Worm (Caenorhabditis elegans) whole organism, L3 larva: Measurements from ENCODE around the gene aco-2.

Source experiments
- R02D3.7 ChIP-seq: fragments of 150-350 bp; optimal IDR thresholded peaks from 2 replicates; lab custom pipeline; 2014; ENCODE audit warnings: missing biosample characterization, missing genetic modification characterization
- aly-2 ChIP-seq: fragments of 150-350 bp; optimal IDR thresholded peaks from 2 replicates; lab custom pipeline; 2014; ENCODE audit warnings: missing biosample characterization, missing genetic modification characterization
- ama-1 ChIP-seq: fragments of 150-350 bp; optimal IDR thresholded peaks from 2 replicates; lab custom pipeline; 2018
- ceh-16 ChIP-seq: sonication (generic microtip); optimal IDR thresholded peaks from 2 replicates; lab custom pipeline; 2017; ENCODE audit warnings: missing biosample characterization, missing genetic modification characterization
- egl-5 ChIP-seq: fragments of 150-350 bp; optimal IDR thresholded peaks from 2 replicates; lab custom pipeline; 2017; ENCODE audit warnings: missing biosample characterization, missing genetic modification reagents, missing genetic modification characterization, inconsistent platforms
- elt-1 ChIP-seq: fragments of 150-350 bp; optimal IDR thresholded peaks from 2 replicates; lab custom pipeline; 2014; ENCODE audit warnings: missing biosample characterization, missing genetic modification characterization
- elt-2 ChIP-seq: sonication (generic microtip); optimal IDR thresholded peaks from 2 replicates; lab custom pipeline; 2016; ENCODE audit warnings: missing genetic modification reagents, mild to moderate bottlenecking, missing genetic modification characterization, missing compliant biosample characterization
- elt-3 ChIP-seq, 3 experiments: fragments of 150-350 bp in 1 of 3; sonication (generic microtip) in 2 of 3; optimal IDR thresholded peaks; 2 replicates in 2 of 3; 4 replicates in 1 of 3; lab custom pipeline; 2014 to 2017; ENCODE audit warnings: missing biosample characterization in 3 of 3, missing genetic modification characterization in 3 of 3
- fkh-10 ChIP-seq: sonication (generic microtip); optimal IDR thresholded peaks from 2 replicates; lab custom pipeline; 2017; ENCODE audit warnings: missing biosample characterization, missing genetic modification reagents, missing genetic modification characterization
- hmg-11 ChIP-seq: sonication (generic microtip); optimal IDR thresholded peaks from 2 replicates; lab custom pipeline; 2016; ENCODE audit warnings: missing genetic modification characterization, missing compliant biosample characterization
- lin-15B ChIP-seq: fragments of 150-350 bp; optimal IDR thresholded peaks from 2 replicates; lab custom pipeline; 2014; ENCODE audit warnings: missing biosample characterization, missing genetic modification characterization
- lin-39 ChIP-seq: fragments of 150-350 bp; optimal IDR thresholded peaks from 2 replicates; lab custom pipeline; 2018; ENCODE audit warnings: missing biosample characterization, missing genetic modification reagents, missing genetic modification characterization
- mdl-1 ChIP-seq: fragments of 150-350 bp; optimal IDR thresholded peaks from 2 replicates; lab custom pipeline; 2014; ENCODE audit warnings: missing biosample characterization, missing genetic modification characterization
- mml-1 ChIP-seq: fragments of 150-350 bp; sonication (generic microtip); optimal IDR thresholded peaks from 3 replicates; lab custom pipeline; 2014; ENCODE audit warnings: missing biosample characterization, missing genetic modification characterization
- nfya-1 ChIP-seq: sonication (generic microtip); optimal IDR thresholded peaks from 2 replicates; lab custom pipeline; 2017; ENCODE audit warnings: missing genetic modification characterization, mild to moderate bottlenecking, missing compliant biosample characterization, antibody characterized with exemption, moderate library complexity; ENCODE audit not compliant: insufficient read depth
- nhr-11 ChIP-seq: fragments of 150-350 bp; optimal IDR thresholded peaks from 2 replicates; lab custom pipeline; 2014; ENCODE audit warnings: missing biosample characterization, missing genetic modification characterization
- nhr-12 ChIP-seq: fragments of 150-350 bp; optimal IDR thresholded peaks from 2 replicates; lab custom pipeline; 2014; ENCODE audit warnings: missing biosample characterization, missing genetic modification characterization
- nhr-23 ChIP-seq: fragments of 150-350 bp; optimal IDR thresholded peaks from 2 replicates; lab custom pipeline; 2014; ENCODE audit warnings: missing biosample characterization, missing genetic modification reagents, missing genetic modification characterization
- nhr-25 ChIP-seq: sonication (generic microtip); optimal IDR thresholded peaks from 2 replicates; lab custom pipeline; 2017; ENCODE audit warnings: missing biosample characterization, missing genetic modification characterization
- nhr-28 ChIP-seq: fragments of 150-350 bp; optimal IDR thresholded peaks from 2 replicates; lab custom pipeline; 2014; ENCODE audit warnings: missing biosample characterization, missing genetic modification characterization
- nhr-43 ChIP-seq: sonication (generic microtip); optimal IDR thresholded peaks from 2 replicates; lab custom pipeline; 2016; ENCODE audit warnings: mild to moderate bottlenecking, missing genetic modification characterization, missing compliant biosample characterization; ENCODE audit not compliant: poor library complexity, severe bottlenecking
- nhr-76 ChIP-seq: fragments of 150-350 bp; sonication (generic microtip); optimal IDR thresholded peaks from 5 replicates; lab custom pipeline; 2014; ENCODE audit warnings: missing biosample characterization, missing genetic modification characterization
- nhr-77 ChIP-seq: fragments of 150-350 bp; optimal IDR thresholded peaks from 2 replicates; lab custom pipeline; 2014; ENCODE audit warnings: missing biosample characterization, missing genetic modification characterization
- pha-4 ChIP-seq: fragments of 150-350 bp; optimal IDR thresholded peaks from 2 replicates; lab custom pipeline; 2014; ENCODE audit warnings: missing biosample characterization, missing genetic modification reagents, missing genetic modification characterization
- pqm-1 ChIP-seq: fragments of 150-350 bp; optimal IDR thresholded peaks from 2 replicates; lab custom pipeline; 2017; ENCODE audit warnings: missing biosample characterization, missing genetic modification characterization, inconsistent platforms
- sea-2 ChIP-seq: fragments of 150-350 bp; sonication (generic microtip); optimal IDR thresholded peaks from 4 replicates; lab custom pipeline; 2014; ENCODE audit warnings: missing biosample characterization, missing genetic modification reagents, missing genetic modification characterization
- snpc-4 ChIP-seq: fragments of 150-350 bp; optimal IDR thresholded peaks from 2 replicates; lab custom pipeline; 2014; ENCODE audit warnings: missing biosample characterization, missing genetic modification characterization
- tbx-2 ChIP-seq: sonication (generic microtip); optimal IDR thresholded peaks from 2 replicates; lab custom pipeline; 2016; ENCODE audit warnings: mild to moderate bottlenecking, missing genetic modification characterization, missing compliant biosample characterization
- unc-62 ChIP-seq: fragments of 150-350 bp; sonication (generic microtip); optimal IDR thresholded peaks from 4 replicates; lab custom pipeline; 2014; ENCODE audit warnings: missing biosample characterization, missing genetic modification reagents, missing genetic modification characterization
- ztf-4 ChIP-seq: fragments of 150-350 bp; optimal IDR thresholded peaks from 2 replicates; lab custom pipeline; 2014; ENCODE audit warnings: missing biosample characterization, missing genetic modification characterization

Gene aco-2

DNA sequence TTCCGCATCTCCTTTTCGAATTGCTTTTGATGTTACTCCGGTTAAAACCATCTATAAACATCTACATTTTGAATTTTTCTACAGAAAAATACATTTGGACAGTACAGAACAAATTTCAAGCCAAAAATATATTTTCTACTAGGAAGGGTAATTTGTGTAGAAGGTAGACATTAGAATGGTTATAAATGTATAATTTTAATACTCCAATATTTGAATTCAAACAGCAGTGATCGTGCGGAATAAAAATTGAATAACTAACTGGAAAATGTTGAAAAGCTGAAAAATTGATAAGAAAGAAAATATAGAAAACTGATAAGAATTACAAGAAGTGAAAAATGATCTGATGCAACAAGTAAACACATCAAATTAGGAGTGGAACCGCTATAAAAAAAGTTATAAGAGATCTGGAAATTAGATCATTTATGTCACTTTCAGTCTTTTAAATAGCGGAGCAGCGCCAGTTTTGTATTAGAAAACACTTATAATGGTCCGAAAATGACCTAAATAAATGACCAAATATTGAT lies 26.5 kb upstream of the aco-2 start, which contains the start of gene gsto-1:
Gene gsto-1 (minus strand): TSS at position 51 of the 524 bp plus-strand sequence.
- TF ChIP-seq elt-2 (tag; lab: Kevin White, UChicago) (peak; percentile 74), nhr-77 (no peak), pha-4 (peak; percentile 13)

- TF ChIP-seq nhr-76 (tag; lab: Kevin White, UChicago) (no peak), nhr-77 (no peak)
- TF ChIP-seq, all 47 proteins: peak for 0
These were observed 25.8 kb upstream of the aco-2 start for ce11 chrIII:7947677-7948076.

ce11 chrIII:7948802-7949201 lies 24.7 kb upstream of the aco-2 start, which contains the start of gene col-90:
col-90 (plus strand) TSS chrIII:7948838.
- peak; percentile 61 for TF ChIP-seq nhr-43 (tag; lab: Kevin White, UChicago)
- TF ChIP-seq fkh-10 (GFP tag; lab: Kevin White, UChicago), result no peak
- TF ChIP-seq nhr-25 (tag; lab: Kevin White, UChicago), result peak; percentile 55

DNA sequence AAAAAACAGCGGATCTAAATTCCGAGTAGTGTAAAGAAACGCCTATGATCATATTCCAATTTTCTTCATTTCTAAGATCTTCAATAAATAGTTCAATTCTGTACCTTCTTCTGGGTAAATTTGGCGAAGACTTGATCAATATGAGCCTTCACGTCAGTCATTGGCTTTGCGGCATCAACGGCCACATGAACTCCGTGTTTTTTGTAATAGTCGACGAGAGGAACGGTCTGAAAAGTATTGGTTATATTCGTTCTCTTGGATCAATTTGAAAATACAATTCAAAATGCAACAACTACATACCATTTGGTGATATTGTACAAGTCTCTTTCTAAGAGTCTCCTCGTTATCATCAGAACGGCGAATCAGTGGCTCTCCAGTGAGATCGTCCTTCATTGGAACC lies 23.1 kb upstream of the aco-2 start:
- TF ChIP-seq nhr-76 (tag; lab: Kevin White, UChicago) (no peak), tbx-2 (tag; lab: Kevin White, UChicago) (peak; percentile 35), nhr-43 (tag; lab: Kevin White, UChicago) (peak; percentile 91)

- TF ChIP-seq lin-15B (tag; lab: Kevin White, UChicago) (peak; percentile 70), nfya-1 (peak; percentile 68), aly-2 (tag; lab: Kevin White, UChicago) (no peak), pha-4 (peak; percentile 32), hmg-11 (peak; percentile 19), nhr-12 (tag; lab: Kevin White, UChicago) (no peak), egl-5 (tag; lab: Kevin White, UChicago) (peak; percentile 21), lin-39 (no peak)
- TF ChIP-seq, all 47 proteins: peak for 5
These were observed 21.3 kb upstream of the aco-2 start, which contains the start of gene C29E4.15 for ce11 chrIII:7952077-7952765. C29E4.15 (plus strand) TSS chrIII:7952623.

- no peak for TF ChIP-seq nhr-43 (tag; lab: Kevin White, UChicago)
- no peak for TF ChIP-seq ama-1
- no peak for TF ChIP-seq nhr-77
- no peak for TF ChIP-seq nhr-25 (tag; lab: Kevin White, UChicago)
- no peak for TF ChIP-seq pqm-1 (tag; lab: Kevin White, UChicago)
- TF ChIP-seq R02D3.7 (tag; lab: Kevin White, UChicago), result no peak
- TF ChIP-seq nhr-23, result no peak
- no peak for TF ChIP-seq elt-3 (tag; optimal IDR thresholded peaks at IDR 0.05; lab: Kevin White, UChicago)
These were observed 20.3 kb upstream of the aco-2 start, which contains the start of gene let-754 for ce11 chrIII:7953208-7953607. let-754 (minus strand) TSS chrIII:7953308.

DNA sequence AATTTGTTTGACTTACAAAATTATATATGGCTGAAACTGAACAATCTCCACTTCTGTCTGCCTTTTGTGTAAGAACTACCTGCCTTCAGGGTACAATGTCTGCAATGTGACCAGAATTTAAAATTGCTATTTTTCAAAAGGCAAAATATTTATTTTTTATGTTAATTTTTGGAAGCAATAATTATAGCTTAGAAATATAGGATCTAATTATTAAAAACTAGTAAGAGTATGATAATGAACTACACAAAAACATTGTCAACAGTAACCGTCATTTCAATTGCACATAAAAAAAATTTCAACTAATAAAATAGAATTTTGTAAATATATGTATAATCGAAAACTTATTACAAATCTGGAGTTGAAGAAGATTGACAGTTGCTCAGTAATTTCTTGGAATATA lies 16.6 kb upstream of the aco-2 start, which contains the start of gene C29E4.9:
Gene C29E4.9 (minus strand): TSS at position 101 of the 400 bp plus-strand sequence.
- TF ChIP-seq snpc-4 (tag; lab: Kevin White, UChicago) (no peak), ztf-4 (no peak), sea-2 (GFP tag; lab: Kevin White, UChicago) (no peak), mml-1 (no peak), lin-15B (tag; lab: Kevin White, UChicago) (no peak), tbx-2 (tag; lab: Kevin White, UChicago) (no peak), mdl-1 (tag; lab: Kevin White, UChicago) (no peak), unc-62 (GFP tag; lab: Kevin White, UChicago) (no peak), nhr-43 (tag; lab: Kevin White, UChicago) (no peak), ceh-16 (tag; lab: Kevin White, UChicago) (no peak), nhr-11 (tag; lab: Kevin White, UChicago) (no peak), fkh-10 (GFP tag; lab: Kevin White, UChicago) (no peak), lin-39 (no peak), nhr-28 (tag; lab: Kevin White, UChicago) (no peak), elt-1 (tag; lab: Kevin White, UChicago) (no peak), ama-1 (no peak), hmg-11 (no peak)
